Fruit fly (Drosophila melanogaster): ENCODE data around the gene KrT95D.
A peak's percentile ranks its signal among the peaks of the same experiment; 100 is the strongest.

Gene KrT95D

dm6 chr3R:23969449-23969848 is 62.2 kb downstream of the KrT95D start (continued):
- no peak for TF ChIP-seq ab (GFP tag; optimal IDR thresholded peaks at IDR 0.05)
- TF ChIP-seq Trl (optimal IDR thresholded peaks at IDR 0.05): no peak
- TF ChIP-seq Trl (GFP tag; optimal IDR thresholded peaks at IDR 0.05): no peak
- TF ChIP-seq CG2199 (GFP tag; IDR thresholded peaks at IDR 0.05): no peak
- no peak for TF ChIP-seq Kr (GFP tag; optimal IDR thresholded peaks at IDR 0.05)
- TF ChIP-seq CG4617 (GFP tag; optimal IDR thresholded peaks at IDR 0.05; ENCODE audit: borderline replicate concordance): no peak
- no peak for TF ChIP-seq Stat92E (GFP tag; optimal IDR thresholded peaks at IDR 0.05)
- peak; percentile 53 for TF ChIP-seq cwo (GFP tag; optimal IDR thresholded peaks at IDR 0.05)
- peak; percentile 33 for TF ChIP-seq nerfin-1 (tag; optimal IDR thresholded peaks at IDR 0.05)
- no peak for TF ChIP-seq HLHmδ (GFP tag; optimal IDR thresholded peaks at IDR 0.05)
- TF ChIP-seq CG4820 (GFP tag; optimal IDR thresholded peaks at IDR 0.05): peak; percentile 8
- no peak for TF ChIP-seq slp2 (GFP tag; optimal IDR thresholded peaks at IDR 0.05)
- peak; percentile 43; the same call in 2 of the 3 replicates for TF ChIP-seq Aef1 (GFP tag; IDR thresholded peaks at IDR 0.05)
- TF ChIP-seq kay (GFP tag; optimal IDR thresholded peaks at IDR 0.05): no peak
- TF ChIP-seq CG10366 (GFP tag; IDR thresholded peaks at IDR 0.05): peak; percentile 53
- TF ChIP-seq CG4730 (GFP tag; IDR thresholded peaks at IDR 0.05): 0 out of 2 replicates have a peak, but pooled peaks have one; percentile 40
- peak; percentile 17 for TF ChIP-seq CG12104 (GFP tag; optimal IDR thresholded peaks at IDR 0.05)
- TF ChIP-seq pb (GFP tag; optimal IDR thresholded peaks at IDR 0.05): no peak
- peak; percentile 33 for TF ChIP-seq fd96Cb (tag; optimal IDR thresholded peaks at IDR 0.05)
- TF ChIP-seq CG17612 (GFP tag; IDR thresholded peaks at IDR 0.05): no peak
- peak; percentile 56 for TF ChIP-seq al (GFP tag; IDR thresholded peaks at IDR 0.05)
- TF ChIP-seq CG3838 (GFP tag; optimal IDR thresholded peaks at IDR 0.05): no peak
- TF ChIP-seq tin (GFP tag; optimal IDR thresholded peaks at IDR 0.05): peak; percentile 13
- TF ChIP-seq sna (GFP tag; IDR thresholded peaks at IDR 0.05; ENCODE audit: partially characterized antibody): no peak
- TF ChIP-seq CG11695 (GFP tag; IDR thresholded peaks at IDR 0.05): peak; percentile 65; the same call in 1 of the 3 replicates
- 0 out of 2 replicates have a peak, but pooled peaks have one; percentile 27 for TF ChIP-seq CG1024 (GFP tag; IDR thresholded peaks at IDR 0.05)
- TF ChIP-seq Hmx (GFP tag; optimal IDR thresholded peaks at IDR 0.05): no peak
- TF ChIP-seq CG17359 (tag; optimal IDR thresholded peaks at IDR 0.05): peak; percentile 68
- peak; percentile 36 for TF ChIP-seq BtbVII (GFP tag; optimal IDR thresholded peaks at IDR 0.05)
- peak; percentile 51 for TF ChIP-seq sug (tag; optimal IDR thresholded peaks at IDR 0.05)
- TF ChIP-seq Hmr (GFP tag; optimal IDR thresholded peaks at IDR 0.05): peak; percentile 62
- TF ChIP-seq her (GFP tag; optimal IDR thresholded peaks at IDR 0.05): no peak
- peak; percentile 27; the same call in 1 of the 2 replicates for TF ChIP-seq sisA (GFP tag; IDR thresholded peaks at IDR 0.05)
- no peak for TF ChIP-seq GATAe (GFP tag; conservative IDR thresholded peaks at IDR 0.05)
- no peak for TF ChIP-seq CG4707 (GFP tag; optimal IDR thresholded peaks at IDR 0.05)
- peak; percentile 77 for TF ChIP-seq gem (tag; optimal IDR thresholded peaks at IDR 0.05)
- TF ChIP-seq run (tag; optimal IDR thresholded peaks at IDR 0.05): peak; percentile 21
- peak; percentile 13 for TF ChIP-seq CG3281 (GFP tag; optimal IDR thresholded peaks at IDR 0.05)
- TF ChIP-seq MESR4 (GFP tag; optimal IDR thresholded peaks at IDR 0.05): no peak
- TF ChIP-seq z (GFP tag; IDR thresholded peaks at IDR 0.05): no peak
- TF ChIP-seq CG7556 (GFP tag; optimal IDR thresholded peaks at IDR 0.05): peak; percentile 45
- TF ChIP-seq usp (GFP tag; optimal IDR thresholded peaks at IDR 0.05): no peak
- TF ChIP-seq aop (GFP tag; IDR thresholded peaks at IDR 0.05): no peak
- TF ChIP-seq CG16863 (GFP tag; optimal IDR thresholded peaks at IDR 0.05): no peak
- TF ChIP-seq amos (GFP tag; IDR thresholded peaks at IDR 0.05; ENCODE audit: partially characterized antibody): no peak
- no peak for TF ChIP-seq CG5245 (GFP tag; optimal IDR thresholded peaks at IDR 0.05)
- peak; percentile 63 for TF ChIP-seq HHEX (GFP tag; optimal IDR thresholded peaks at IDR 0.05)
- TF ChIP-seq CG7271 (tag; optimal IDR thresholded peaks at IDR 0.05): no peak
- TF ChIP-seq cg (GFP tag; optimal IDR thresholded peaks at IDR 0.05): no peak
- peak; percentile 54 for TF ChIP-seq Oli (tag; optimal IDR thresholded peaks at IDR 0.05)
- peak; percentile 47 for TF ChIP-seq NfI (GFP tag; optimal IDR thresholded peaks at IDR 0.05)

Measured in whole organism, embryonic.